Worm (Caenorhabditis elegans): ENCODE measurements around the gene try-12.

try-12 gene

DNA sequence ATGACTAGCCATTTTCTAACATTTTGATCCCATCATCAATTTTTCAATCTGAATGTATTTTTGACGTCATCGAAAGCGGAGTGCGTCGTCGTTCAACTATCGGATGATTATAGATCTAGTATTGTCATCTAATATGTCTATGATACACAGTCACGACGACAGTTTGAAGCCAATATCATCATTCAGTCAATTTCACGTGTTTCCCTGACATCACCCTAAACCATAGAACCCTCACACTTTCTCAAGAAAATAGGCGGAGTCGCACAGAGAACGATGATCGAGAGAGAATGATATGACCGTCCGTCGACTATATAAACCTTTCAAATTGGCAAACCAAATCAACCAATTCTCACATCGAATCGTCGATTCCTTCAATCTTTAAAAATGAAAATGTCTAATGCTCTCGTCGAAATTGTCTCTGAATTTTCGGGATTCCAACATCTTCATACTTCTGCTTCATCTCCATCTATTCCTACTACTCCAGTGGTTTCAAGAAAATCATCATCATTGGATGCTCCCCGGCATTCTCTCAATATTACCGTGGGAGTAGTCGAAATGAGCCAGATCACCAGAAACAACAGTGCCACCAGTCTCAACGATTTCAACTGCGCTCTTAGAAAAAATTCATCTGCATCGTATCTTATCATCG, 33.2 kb upstream of the try-12 start, which contains the start of gene F18E3.13:
TSS of gene F18E3.13 (plus strand) at position 385 of the 649 bp plus-strand sequence.
- no peak for TF ChIP-seq lin-32 (GFP tag; optimal IDR thresholded peaks at IDR 0.05)
- no peak for TF ChIP-seq hlh-1 (tag; optimal IDR thresholded peaks at IDR 0.05)
- peak; percentile 69 for TF ChIP-seq unc-62 (GFP tag; optimal IDR thresholded peaks at IDR 0.05)
- no peak for TF ChIP-seq drap-1 (GFP tag; optimal IDR thresholded peaks at IDR 0.05)
- no peak for TF ChIP-seq bed-3 (GFP tag; optimal IDR thresholded peaks at IDR 0.05)
- TF ChIP-seq tbx-8 (GFP tag; optimal IDR thresholded peaks at IDR 0.05), result no peak
- no peak for TF ChIP-seq nhr-2 (tag; optimal IDR thresholded peaks at IDR 0.05)
- peak; percentile 22 for TF ChIP-seq elt-3 (tag; optimal IDR thresholded peaks at IDR 0.05)
- TF ChIP-seq mep-1 (tag; optimal IDR thresholded peaks at IDR 0.05), result no peak

DNA sequence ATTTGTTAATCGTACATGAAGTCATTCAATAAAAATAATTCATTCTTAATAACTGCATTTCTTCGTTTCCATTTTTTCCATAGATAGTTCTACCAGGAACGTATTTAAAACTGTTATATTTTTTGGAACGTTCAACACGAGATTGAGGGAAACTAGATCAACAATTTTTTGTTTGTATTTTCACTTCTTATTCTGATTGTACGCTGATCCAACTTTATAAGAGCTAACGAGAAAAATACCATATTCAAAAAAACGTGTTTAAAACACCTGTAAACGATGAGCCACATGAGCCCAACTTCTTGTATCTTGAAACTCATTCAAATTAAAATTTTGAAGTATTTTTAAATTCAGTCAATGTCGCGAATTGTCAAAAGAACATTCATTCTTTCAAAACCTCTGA, 32.6 kb upstream of the try-12 start:
- no peak for TF ChIP-seq nhr-12 (tag; optimal IDR thresholded peaks at IDR 0.05)
- no peak for TF ChIP-seq ztf-11 (tag; optimal IDR thresholded peaks at IDR 0.05)
- no peak for TF ChIP-seq ceh-43 (GFP tag; optimal IDR thresholded peaks at IDR 0.05)
- no peak for TF ChIP-seq elt-3 (tag; optimal IDR thresholded peaks at IDR 0.05)
- TF ChIP-seq unc-120 (tag; optimal IDR thresholded peaks at IDR 0.05; ENCODE audit: poor library complexity, severe bottlenecking), result no peak
- TF ChIP-seq mab-5 (tag; optimal IDR thresholded peaks at IDR 0.05), result no peak

DNA sequence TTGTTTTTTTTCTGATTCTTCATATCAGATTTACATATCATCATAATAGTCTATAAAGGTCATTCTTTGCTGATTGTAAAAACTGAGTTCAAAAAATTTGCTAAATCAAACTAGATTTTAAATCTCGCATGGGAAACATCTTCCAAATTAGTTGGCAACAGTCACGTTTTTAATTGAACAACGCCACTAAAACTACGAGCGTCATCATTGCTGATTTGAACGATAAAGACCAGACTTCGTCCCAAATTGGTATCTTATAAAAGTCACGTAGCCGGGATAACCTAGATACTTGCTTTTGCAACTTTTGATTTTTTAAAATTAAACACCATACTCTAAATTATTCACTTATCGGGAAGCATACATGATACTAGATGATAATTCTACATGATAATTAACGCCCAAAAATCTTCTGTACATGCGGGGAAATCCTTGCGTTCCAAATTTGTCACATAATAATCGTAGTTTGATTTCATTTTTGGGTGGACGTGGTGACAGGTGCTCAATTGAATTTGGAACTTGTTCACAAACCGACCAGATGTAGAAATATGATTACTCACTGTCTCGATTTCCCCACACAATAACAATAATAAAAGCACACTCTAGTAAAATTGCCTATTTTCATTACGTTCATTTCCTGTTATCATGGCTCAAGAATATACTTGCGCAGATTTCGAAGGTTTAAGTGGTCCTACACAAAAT, 32.0 kb upstream of the try-12 start, which contains the start of gene srw-67:
TSS of gene srw-67 (plus strand) at position 643 of the 699 bp plus-strand sequence.
- no peak for TF ChIP-seq sptf-1 (tag; optimal IDR thresholded peaks at IDR 0.05)
- TF ChIP-seq bed-3 (GFP tag; optimal IDR thresholded peaks at IDR 0.05), result no peak
- TF ChIP-seq zip-8 (tag; optimal IDR thresholded peaks at IDR 0.05), result no peak
- TF ChIP-seq ham-2 (GFP tag; optimal IDR thresholded peaks at IDR 0.05), result no peak
- TF ChIP-seq tbx-8 (GFP tag; optimal IDR thresholded peaks at IDR 0.05), result no peak
- TF ChIP-seq unc-62 (GFP tag; optimal IDR thresholded peaks at IDR 0.05), result no peak
- no peak for TF ChIP-seq lin-13 (tag; optimal IDR thresholded peaks at IDR 0.05)
- no peak for TF ChIP-seq nhr-12 (tag; optimal IDR thresholded peaks at IDR 0.05)
- no peak for TF ChIP-seq nhr-76 (tag; optimal IDR thresholded peaks at IDR 0.05)
- TF ChIP-seq ztf-11 (tag; optimal IDR thresholded peaks at IDR 0.05), result no peak
- TF ChIP-seq elt-1 (tag; optimal IDR thresholded peaks at IDR 0.05; ENCODE audit: borderline replicate concordance, insufficient read depth), result no peak
- no peak for TF ChIP-seq mep-1 (tag; optimal IDR thresholded peaks at IDR 0.05)
- TF ChIP-seq nhr-28 (tag; optimal IDR thresholded peaks at IDR 0.05), result no peak
- TF ChIP-seq unc-39 (tag; optimal IDR thresholded peaks at IDR 0.05), result no peak
- TF ChIP-seq ceh-39 (tag; optimal IDR thresholded peaks at IDR 0.05), result no peak
- TF ChIP-seq mab-5 (tag; optimal IDR thresholded peaks at IDR 0.05), result no peak
- no peak for TF ChIP-seq pha-4 (tag; optimal IDR thresholded peaks at IDR 0.05)
- no peak for TF ChIP-seq lsy-2 (tag; optimal IDR thresholded peaks at IDR 0.05)
- TF ChIP-seq blmp-1 (tag; optimal IDR thresholded peaks at IDR 0.05), result no peak
- no peak for TF ChIP-seq unc-120 (tag; optimal IDR thresholded peaks at IDR 0.05; ENCODE audit: poor library complexity, severe bottlenecking)

DNA sequence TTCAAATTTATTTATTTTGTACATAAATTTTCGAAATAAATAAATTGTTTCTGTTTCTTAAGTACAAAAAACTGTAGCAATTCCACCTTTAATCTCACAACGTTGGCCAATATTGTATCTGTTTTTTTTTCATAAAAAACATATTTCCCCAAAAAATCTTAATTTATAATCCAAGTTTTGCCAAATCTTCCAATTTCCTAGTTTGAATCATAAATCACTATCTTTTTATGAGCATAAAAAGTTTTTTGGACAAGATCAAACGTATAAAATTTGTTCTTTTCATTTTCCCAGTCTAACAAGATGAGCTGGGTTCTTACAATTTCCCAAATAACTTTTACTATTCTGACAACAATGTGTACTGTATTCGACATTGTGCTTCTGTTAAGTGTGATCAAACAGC, 29.0 kb upstream of the try-12 start, which contains the start of gene srxa-4:
TSS of gene srxa-4 (plus strand) at position 301 of the 400 bp plus-strand sequence.
- TF ChIP-seq drap-1 (GFP tag; optimal IDR thresholded peaks at IDR 0.05) (no peak), sem-2 (GFP tag; optimal IDR thresholded peaks at IDR 0.05) (no peak), snpc-4 (tag; optimal IDR thresholded peaks at IDR 0.05) (no peak), lin-32 (GFP tag; optimal IDR thresholded peaks at IDR 0.05) (no peak), nhr-2 (tag; optimal IDR thresholded peaks at IDR 0.05) (no peak), ham-2 (GFP tag; optimal IDR thresholded peaks at IDR 0.05) (no peak), unc-62 (GFP tag; optimal IDR thresholded peaks at IDR 0.05) (no peak), ztf-11 (tag; optimal IDR thresholded peaks at IDR 0.05) (no peak), lsy-2 (tag; optimal IDR thresholded peaks at IDR 0.05) (no peak), nhr-28 (tag; optimal IDR thresholded peaks at IDR 0.05) (no peak), bed-3 (GFP tag; optimal IDR thresholded peaks at IDR 0.05) (no peak), pha-4 (tag; optimal IDR thresholded peaks at IDR 0.05) (no peak), nhr-76 (tag; optimal IDR thresholded peaks at IDR 0.05) (no peak)

DNA sequence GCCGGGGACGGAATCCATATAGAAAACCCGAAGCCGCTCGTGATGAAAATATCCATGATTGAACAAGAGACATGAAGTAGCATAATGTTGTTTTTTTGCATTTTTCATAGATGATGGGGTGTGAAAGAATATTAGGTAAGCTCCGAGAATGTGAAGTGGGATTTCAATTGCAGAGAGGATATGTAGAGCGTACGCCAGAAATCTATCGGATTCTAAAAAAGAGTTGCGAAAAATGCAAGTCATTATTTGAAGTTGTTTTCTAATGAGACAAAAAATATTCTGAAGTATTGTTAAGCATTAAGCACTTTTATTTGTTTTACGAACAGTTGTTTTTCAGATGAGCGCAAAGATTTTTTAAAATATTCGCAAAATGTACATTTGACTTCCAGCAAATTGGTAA, 24.8 kb upstream of the try-12 start, which contains the start of gene F18E3.10:
TSS of gene F18E3.10 (minus strand) at position 101 of the 400 bp plus-strand sequence.
- TF ChIP-seq ham-2 (GFP tag; optimal IDR thresholded peaks at IDR 0.05) (no peak), hlh-1 (tag; optimal IDR thresholded peaks at IDR 0.05) (no peak), lin-32 (GFP tag; optimal IDR thresholded peaks at IDR 0.05) (no peak), ceh-39 (tag; optimal IDR thresholded peaks at IDR 0.05) (no peak), unc-62 (GFP tag; optimal IDR thresholded peaks at IDR 0.05) (no peak), pha-4 (tag; optimal IDR thresholded peaks at IDR 0.05) (no peak), flh-1 (GFP tag; optimal IDR thresholded peaks at IDR 0.05) (no peak), blmp-1 (tag; optimal IDR thresholded peaks at IDR 0.05) (no peak), drap-1 (GFP tag; optimal IDR thresholded peaks at IDR 0.05) (no peak), bed-3 (GFP tag; optimal IDR thresholded peaks at IDR 0.05) (no peak), mls-2 (tag; optimal IDR thresholded peaks at IDR 0.05) (no peak), nhr-12 (tag; optimal IDR thresholded peaks at IDR 0.05) (no peak), nhr-237 (tag; optimal IDR thresholded peaks at IDR 0.05) (no peak), sptf-1 (tag; optimal IDR thresholded peaks at IDR 0.05) (no peak), nhr-28 (tag; optimal IDR thresholded peaks at IDR 0.05) (no peak), cnd-1 (tag; optimal IDR thresholded peaks at IDR 0.05) (no peak)
